Worm (Caenorhabditis elegans): ENCODE measurements around the gene C01G6.3.

ce11 chrII:9258034-9258556, 11.6 kb upstream of the C01G6.3 start:
- TF ChIP-seq set-16 (GFP tag; IDR thresholded peaks at IDR 0.05), result no peak
- no peak for TF ChIP-seq ceh-62 (tag; optimal IDR thresholded peaks at IDR 0.05)
- TF ChIP-seq nhr-102 (tag; optimal IDR thresholded peaks at IDR 0.05), result no peak
- no peak for TF ChIP-seq nhr-237 (tag; optimal IDR thresholded peaks at IDR 0.05)
- TF ChIP-seq snpc-4 (tag; optimal IDR thresholded peaks at IDR 0.05), result no peak
- no peak for TF ChIP-seq fkh-10 (GFP tag; optimal IDR thresholded peaks at IDR 0.05)
- no peak for TF ChIP-seq T26A8.4 (GFP tag; IDR thresholded peaks at IDR 0.05)
- TF ChIP-seq ama-1 (optimal IDR thresholded peaks at IDR 0.05), result no peak
- no peak for TF ChIP-seq jun-1 (tag; optimal IDR thresholded peaks at IDR 0.05)
- no peak for TF ChIP-seq lin-15B (tag; optimal IDR thresholded peaks at IDR 0.05)
- no peak for TF ChIP-seq nhr-11 (tag; optimal IDR thresholded peaks at IDR 0.05)
- no peak for TF ChIP-seq R02D3.7 (tag; optimal IDR thresholded peaks at IDR 0.05)
- TF ChIP-seq rbr-2 (tag; optimal IDR thresholded peaks at IDR 0.05), result no peak
